Worm (Caenorhabditis elegans) whole organism, early embryonic: Measurements from ENCODE around the gene inx-9.

ENCODE experiments used
- B0310.2 ChIP-seq: sonication (generic microtip); optimal IDR thresholded peaks from 2 replicates; lab custom pipeline; 2016; ENCODE audit warnings: mild to moderate bottlenecking, missing genetic modification characterization, missing compliant biosample characterization
- F13C5.2 ChIP-seq: sonication (generic microtip); optimal IDR thresholded peaks from 2 replicates; lab custom pipeline; 2017; ENCODE audit warnings: mild to moderate bottlenecking, missing genetic modification characterization, inconsistent platforms, missing compliant biosample characterization
- aly-1 ChIP-seq: sonication (generic microtip); optimal IDR thresholded peaks from 2 replicates; lab custom pipeline; 2016; ENCODE audit warnings: missing genetic modification characterization, missing compliant biosample characterization
- ama-1 ChIP-seq: fragments of 150-350 bp; optimal IDR thresholded peaks from 2 replicates; lab custom pipeline; 2014
- ceh-13 ChIP-seq: fragments of 200-800 bp; sonication (Bioruptor generic); optimal IDR thresholded peaks from 2 replicates; lab custom pipeline; 2018; ENCODE audit warnings: mild to moderate bottlenecking, missing genetic modification characterization, missing compliant biosample characterization
- ceh-36 ChIP-seq: sonication (generic microtip); optimal IDR thresholded peaks from 2 replicates; lab custom pipeline; 2016; ENCODE audit warnings: missing genetic modification characterization, inconsistent platforms, missing compliant biosample characterization
- ets-7 ChIP-seq: sonication (generic microtip); optimal IDR thresholded peaks from 2 replicates; lab custom pipeline; 2016; ENCODE audit warnings: missing genotype, missing genetic modification characterization, missing compliant biosample characterization
- flt-1 ChIP-seq: fragments of 200-800 bp; sonication (Bioruptor generic); IDR thresholded peaks from 2 replicates; pipeline ENCODE4 v1.3.6; 2022; ENCODE audit warnings: missing genetic modification characterization, missing compliant biosample characterization
- hmbx-1 ChIP-seq: sonication (generic microtip); optimal IDR thresholded peaks from 2 replicates; lab custom pipeline; 2016; ENCODE audit warnings: mild to moderate bottlenecking, missing genetic modification characterization, missing compliant biosample characterization
- hmg-4 ChIP-seq: fragments of 200-800 bp; sonication (Bioruptor generic); optimal IDR thresholded peaks from 2 replicates; lab custom pipeline; 2018; ENCODE audit warnings: mild to moderate bottlenecking, missing genetic modification characterization, missing compliant biosample characterization
- hnd-1 ChIP-seq: sonication (generic microtip); optimal IDR thresholded peaks from 2 replicates; lab custom pipeline; 2016; ENCODE audit warnings: missing genetic modification characterization, missing compliant biosample characterization
- pes-1 ChIP-seq: fragments of 200-800 bp; sonication (Bioruptor generic); IDR thresholded peaks from 2 replicates; pipeline ENCODE4 v1.3.6; 2022; ENCODE audit warnings: missing genetic modification reagents, missing genetic modification characterization, missing compliant biosample characterization
- scrt-1 ChIP-seq: fragments of 200-800 bp; sonication (Bioruptor generic); IDR thresholded peaks from 2 replicates; pipeline ENCODE4 v1.3.6; 2022; ENCODE audit warnings: missing genetic modification characterization, missing compliant biosample characterization
- sea-1 ChIP-seq: fragments of 200-800 bp; sonication (Bioruptor generic); conservative IDR thresholded peaks from 2 replicates; pipeline ENCODE4 v1.3.6; 2022; ENCODE audit warnings: missing genetic modification characterization, missing compliant biosample characterization
- tbx-11 ChIP-seq: fragments of 200-800 bp; sonication (Bioruptor generic); IDR thresholded peaks from 2 replicates; pipeline ENCODE4 v1.3.6; 2022; ENCODE audit warnings: missing genetic modification characterization, missing compliant biosample characterization
- tbx-37 ChIP-seq: fragments of 200-800 bp; sonication (Bioruptor generic); conservative IDR thresholded peaks from 2 replicates; pipeline ENCODE4 v1.3.6; 2022; ENCODE audit warnings: missing genetic modification reagents, missing genetic modification characterization, missing compliant biosample characterization
- tra-4 ChIP-seq: sonication (generic microtip); optimal IDR thresholded peaks from 2 replicates; lab custom pipeline; 2017; ENCODE audit warnings: missing genetic modification characterization, missing compliant biosample characterization

Gene inx-9

ce11 chrIV:11681905-11682304 lies 5.8 kb downstream of the inx-9 start, which contains the start of gene ZK792.4:
ZK792.4 (minus strand) TSS chrIV:11682005.
- no peak for TF ChIP-seq hmg-4
- TF ChIP-seq flt-1, result no peak
- TF ChIP-seq F13C5.2 (tag; lab: Kevin White, UChicago), result no peak
- TF ChIP-seq tra-4, result no peak
- TF ChIP-seq aly-1 (tag; lab: Kevin White, UChicago), result no peak
- no peak for TF ChIP-seq pes-1 (GFP tag; lab: Robert Waterston, UW)
- TF ChIP-seq scrt-1, result no peak
- TF ChIP-seq hmbx-1, result no peak
- no peak for TF ChIP-seq ets-7 (tag; lab: Kevin White, UChicago)
- no peak for TF ChIP-seq B0310.2 (tag; lab: Kevin White, UChicago)
- TF ChIP-seq sea-1 (GFP tag; lab: Robert Waterston, UW), result no peak
- TF ChIP-seq ceh-13 (GFP tag; lab: Kevin White, UChicago), result no peak
- no peak for TF ChIP-seq ama-1 (lab: Kevin White, UChicago)
- TF ChIP-seq hnd-1 (tag; lab: Kevin White, UChicago), result no peak
- no peak for TF ChIP-seq ceh-36 (tag; lab: Kevin White, UChicago)
- TF ChIP-seq tbx-11 (GFP tag; lab: Robert Waterston, UW), result no peak
- no peak for TF ChIP-seq tbx-37 (GFP tag; lab: Robert Waterston, UW)

ce11 chrIV:11688018-11688417 lies 11.9 kb downstream of the inx-9 start, which contains the start of gene ZK792.5:
ZK792.5 (minus strand) TSS chrIV:11688118.
- no peak for TF ChIP-seq F13C5.2 (tag; lab: Kevin White, UChicago)
- TF ChIP-seq hmbx-1, result no peak
- TF ChIP-seq ets-7 (tag; lab: Kevin White, UChicago), result no peak
- no peak for TF ChIP-seq tra-4

- TF ChIP-seq hmbx-1, result no peak
- TF ChIP-seq F13C5.2 (tag; lab: Kevin White, UChicago), result no peak
- TF ChIP-seq ceh-36 (tag; lab: Kevin White, UChicago), result no peak
- TF ChIP-seq flt-1, result no peak
- TF ChIP-seq sea-1 (GFP tag; lab: Robert Waterston, UW), result no peak
- TF ChIP-seq tra-4, result no peak
- TF ChIP-seq ama-1 (lab: Kevin White, UChicago), result no peak
- no peak for TF ChIP-seq aly-1 (tag; lab: Kevin White, UChicago)
- TF ChIP-seq hnd-1 (tag; lab: Kevin White, UChicago), result no peak
- TF ChIP-seq tbx-11 (GFP tag; lab: Robert Waterston, UW), result no peak
- no peak for TF ChIP-seq scrt-1
- TF ChIP-seq tbx-37 (GFP tag; lab: Robert Waterston, UW), result no peak
- no peak for TF ChIP-seq B0310.2 (tag; lab: Kevin White, UChicago)
- no peak for TF ChIP-seq ceh-13 (GFP tag; lab: Kevin White, UChicago)
- TF ChIP-seq hmg-4, result no peak
- no peak for TF ChIP-seq pes-1 (GFP tag; lab: Robert Waterston, UW)
- no peak for TF ChIP-seq ets-7 (tag; lab: Kevin White, UChicago)
Measured at ce11 chrIV:11690988-11691387, 14.8 kb downstream of the inx-9 start, which contains the start of gene let-60. let-60 (minus strand) TSS chrIV:11691088.

- no peak for TF ChIP-seq ama-1 (lab: Kevin White, UChicago)
- no peak for TF ChIP-seq pes-1 (GFP tag; lab: Robert Waterston, UW)
- TF ChIP-seq F13C5.2 (tag; lab: Kevin White, UChicago), result no peak
- no peak for TF ChIP-seq tra-4
- TF ChIP-seq ets-7 (tag; lab: Kevin White, UChicago), result no peak
- TF ChIP-seq ceh-13 (GFP tag; lab: Kevin White, UChicago), result no peak
- no peak for TF ChIP-seq hnd-1 (tag; lab: Kevin White, UChicago)
- TF ChIP-seq aly-1 (tag; lab: Kevin White, UChicago), result no peak
- no peak for TF ChIP-seq tbx-37 (GFP tag; lab: Robert Waterston, UW)
- no peak for TF ChIP-seq hmbx-1
- no peak for TF ChIP-seq ceh-36 (tag; lab: Kevin White, UChicago)
- no peak for TF ChIP-seq tbx-11 (GFP tag; lab: Robert Waterston, UW)
- no peak for TF ChIP-seq B0310.2 (tag; lab: Kevin White, UChicago)
- TF ChIP-seq hmg-4, result no peak
- TF ChIP-seq scrt-1, result no peak
- TF ChIP-seq flt-1, result no peak
- TF ChIP-seq sea-1 (GFP tag; lab: Robert Waterston, UW), result no peak
Measured at ce11 chrIV:11691524-11691923, 15.4 kb downstream of the inx-9 start.

- no peak for TF ChIP-seq ets-7 (tag; lab: Kevin White, UChicago)
- no peak for TF ChIP-seq ceh-13 (GFP tag; lab: Kevin White, UChicago)
- TF ChIP-seq hmg-4, result peak; percentile 82
- TF ChIP-seq tbx-37 (GFP tag; lab: Robert Waterston, UW), result no peak
- TF ChIP-seq flt-1, result no peak
- TF ChIP-seq scrt-1, result no peak
- peak; percentile 35 for TF ChIP-seq aly-1 (tag; lab: Kevin White, UChicago)
- TF ChIP-seq pes-1 (GFP tag; lab: Robert Waterston, UW), result 0 out of 2 replicates have a peak, but pooled peaks have one; percentile 38
- TF ChIP-seq ceh-36 (tag; lab: Kevin White, UChicago), result no peak
- no peak for TF ChIP-seq hmbx-1
- TF ChIP-seq F13C5.2 (tag; lab: Kevin White, UChicago), result peak; percentile 48
- no peak for TF ChIP-seq sea-1 (GFP tag; lab: Robert Waterston, UW)
Measured at ce11 chrIV:11692071-11692673, 16.0 kb downstream of the inx-9 start.

- TF ChIP-seq ama-1 (lab: Kevin White, UChicago), result no peak
- no peak for TF ChIP-seq pes-1 (GFP tag; lab: Robert Waterston, UW)
- no peak for TF ChIP-seq tra-4
- no peak for TF ChIP-seq hnd-1 (tag; lab: Kevin White, UChicago)
- no peak for TF ChIP-seq B0310.2 (tag; lab: Kevin White, UChicago)
- no peak for TF ChIP-seq flt-1
- TF ChIP-seq hmg-4, result no peak
- TF ChIP-seq aly-1 (tag; lab: Kevin White, UChicago), result no peak
- TF ChIP-seq ceh-36 (tag; lab: Kevin White, UChicago), result no peak
- no peak for TF ChIP-seq hmbx-1
- no peak for TF ChIP-seq ets-7 (tag; lab: Kevin White, UChicago)
- TF ChIP-seq F13C5.2 (tag; lab: Kevin White, UChicago), result no peak
- no peak for TF ChIP-seq sea-1 (GFP tag; lab: Robert Waterston, UW)
- TF ChIP-seq tbx-37 (GFP tag; lab: Robert Waterston, UW), result no peak
Measured at ce11 chrIV:11693493-11693892, 17.3 kb downstream of the inx-9 start, which contains the start of gene ZK792.12. ZK792.12 (plus strand) TSS chrIV:11693793.
